Fruit fly (Drosophila melanogaster) whole organism, adult: Measurements from ENCODE around the gene CG4686.

Source experiments
- CG12768 ChIP-seq: fragments of 200-800 bp; sonication (Bioruptor generic); optimal IDR thresholded peaks from 2 replicates; lab custom pipeline; 2017; ENCODE audit warnings: missing biosample characterization, missing genetic modification characterization, mild to moderate bottlenecking, moderate library complexity, missing genetic modification reagents
- CG1620 ChIP-seq: fragments of 200-800 bp; sonication (Bioruptor generic); optimal IDR thresholded peaks from 2 replicates; lab custom pipeline; 2016; ENCODE audit warnings: missing biosample characterization, missing genetic modification characterization
- CG33017 ChIP-seq: fragments of 200-800 bp; sonication (Bioruptor generic); optimal IDR thresholded peaks from 2 replicates; lab custom pipeline; 2018; ENCODE audit warnings: missing biosample characterization, mild to moderate bottlenecking, missing genetic modification characterization, moderate library complexity
- CG5204 ChIP-seq: fragments of 200-800 bp; sonication (Bioruptor generic); optimal IDR thresholded peaks from 2 replicates; lab custom pipeline; 2016; ENCODE audit warnings: missing biosample characterization, missing genetic modification characterization
- Crg-1 ChIP-seq: fragments of 200-800 bp; sonication (Bioruptor generic); optimal IDR thresholded peaks from 2 replicates; lab custom pipeline; 2016; ENCODE audit warnings: missing biosample characterization, missing genetic modification characterization
- kay ChIP-seq: fragments of 200-800 bp; sonication (Bioruptor generic); peaks from one replicate; lab custom pipeline; 2016; ENCODE audit warnings: missing biosample characterization, missing genetic modification characterization, borderline replicate concordance
- ovo ChIP-seq: fragments of 200-800 bp; sonication (Bioruptor generic); optimal IDR thresholded peaks from 2 replicates; lab custom pipeline; 2016; ENCODE audit warnings: missing biosample characterization, missing genetic modification characterization
- tj ChIP-seq: fragments of 200-800 bp; sonication (Bioruptor generic); optimal IDR thresholded peaks from 3 replicates; lab custom pipeline; 2017; ENCODE audit warnings: missing biosample characterization, mild to moderate bottlenecking, missing genetic modification characterization, moderate library complexity
- toe ChIP-seq: fragments of 200-800 bp; sonication (Bioruptor generic); optimal IDR thresholded peaks from 2 replicates; lab custom pipeline; 2016; ENCODE audit warnings: missing biosample characterization, missing genetic modification characterization

DNA sequence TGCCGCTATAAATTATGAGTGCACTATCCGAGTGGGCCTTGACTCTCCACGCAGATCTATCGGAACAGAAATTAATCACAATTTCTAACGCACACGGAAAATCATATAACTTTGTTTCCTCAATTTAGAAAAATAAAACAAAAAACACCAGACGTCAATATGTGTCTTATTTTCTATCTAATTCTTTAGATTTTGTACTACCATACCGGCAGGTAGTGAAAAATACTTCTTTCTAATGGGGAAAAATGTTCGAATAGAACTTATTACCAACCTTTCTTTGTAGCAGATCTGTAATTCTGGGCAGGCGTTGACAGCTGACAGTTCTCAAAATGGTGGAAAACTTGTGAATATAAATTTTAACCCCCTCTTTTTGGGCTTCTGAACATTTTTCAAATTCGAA lies 23.8 kb upstream of the CG4686 start, which contains the start of gene CG31459:
- TF ChIP-seq toe = no peak
- TF ChIP-seq ovo (GFP tag; lab: Kevin White, UChicago) = no peak
- no peak for TF ChIP-seq kay (GFP tag; lab: Kevin White, UChicago)
- no peak for TF ChIP-seq CG1620
- TF ChIP-seq tj (GFP tag; lab: Kevin White, UChicago) = no peak
- no peak for TF ChIP-seq CG5204 (GFP tag; lab: Kevin White, UChicago)
- no peak for TF ChIP-seq Crg-1 (GFP tag; lab: Kevin White, UChicago)
- no peak for TF ChIP-seq CG33017 (tag; lab: Kevin White, UChicago)
- no peak for TF ChIP-seq CG12768 (GFP tag; lab: Kevin White, UChicago)
